Fruit fly (Drosophila melanogaster) whole organism, embryonic: ENCODE data around the gene CG45072.

Source experiments
- Adf1 ChIP-seq: fragments of 200-800 bp; sonication (Bioruptor generic); IDR thresholded peaks from 2 replicates; pipeline ENCODE4 v1.3.6; 2022; ENCODE audit warnings: missing biosample characterization, missing genetic modification characterization
- Awh ChIP-seq: fragments of 200-800 bp; sonication (Bioruptor generic); IDR thresholded peaks from 2 replicates; pipeline ENCODE4, ENCODE4 v1.3.6; 2022; ENCODE audit warnings: missing biosample characterization, missing genetic modification characterization
- CG10366 ChIP-seq: fragments of 200-800 bp; sonication (Bioruptor generic); IDR thresholded peaks from 2 replicates; pipeline ENCODE4 v1.3.6; 2022; ENCODE audit warnings: missing biosample characterization, missing genetic modification characterization
- CG1233 ChIP-seq: fragments of 200-800 bp; sonication (Bioruptor generic); optimal IDR thresholded peaks from 4 replicates; lab custom pipeline; 2018; ENCODE audit warnings: missing biosample characterization, mild to moderate bottlenecking, missing genetic modification characterization
- CG12744 ChIP-seq: fragments of 200-800 bp; sonication (Bioruptor generic); optimal IDR thresholded peaks from 2 replicates; lab custom pipeline; 2016; ENCODE audit warnings: missing biosample characterization, missing genetic modification characterization
- CG15269 ChIP-seq: fragments of 200-800 bp; sonication (Bioruptor generic); optimal IDR thresholded peaks from 2 replicates; lab custom pipeline; 2018; ENCODE audit warnings: missing biosample characterization, mild to moderate bottlenecking, missing genetic modification characterization, moderate library complexity
- CG16815 ChIP-seq: fragments of 200-800 bp; sonication (Bioruptor generic); optimal IDR thresholded peaks from 3 replicates; lab custom pipeline; 2017; ENCODE audit warnings: missing biosample characterization, mild to moderate bottlenecking, missing genetic modification characterization
- CG16863 ChIP-seq: fragments of 200-800 bp; sonication (Bioruptor generic); optimal IDR thresholded peaks from 3 replicates; lab custom pipeline; 2016; ENCODE audit warnings: missing biosample characterization, missing genetic modification characterization
- CG18011 ChIP-seq: fragments of 200-800 bp; sonication (Bioruptor generic); optimal IDR thresholded peaks from 2 replicates; lab custom pipeline; 2017; ENCODE audit warnings: missing biosample characterization, missing genetic modification characterization, mild to moderate bottlenecking, moderate library complexity, missing genotype
- CG30403 ChIP-seq: fragments of 200-800 bp; sonication (Bioruptor generic); optimal IDR thresholded peaks from 3 replicates; lab custom pipeline; 2016; ENCODE audit warnings: missing biosample characterization, missing genetic modification characterization
- CG4404 ChIP-seq: fragments of 200-800 bp; sonication (Bioruptor generic); IDR thresholded peaks from 2 replicates; pipeline ENCODE4 v1.3.6; 2022; ENCODE audit warnings: missing biosample characterization, missing genetic modification characterization
- CG7839 ChIP-seq: fragments of 200-800 bp; sonication (Bioruptor generic); optimal IDR thresholded peaks from 3 replicates; lab custom pipeline; 2018; ENCODE audit warnings: missing biosample characterization, mild to moderate bottlenecking, missing genetic modification characterization, moderate library complexity
- CG9437 ChIP-seq: fragments of 200-800 bp; sonication (Bioruptor generic); optimal IDR thresholded peaks from 2 replicates; lab custom pipeline; 2018; ENCODE audit warnings: missing biosample characterization, mild to moderate bottlenecking, missing genetic modification characterization
- Dek ChIP-seq: fragments of 200-800 bp; sonication (Bioruptor generic); optimal IDR thresholded peaks from 3 replicates; lab custom pipeline; 2019; ENCODE audit warnings: missing biosample characterization, mild to moderate bottlenecking, missing genetic modification characterization, moderate library complexity
- Dfd ChIP-seq, 2 experiments: fragments of >200 bp; optimal IDR thresholded peaks; 2 replicates each; lab custom pipeline; 2017; ENCODE audit warnings: missing biosample characterization in 2 of 2, missing genetic modification characterization in 2 of 2
- Dll ChIP-seq: fragments of 200-800 bp; sonication (Bioruptor generic); IDR thresholded peaks from 4 replicates; pipeline ENCODE4 v1.3.6; 2022; ENCODE audit warnings: missing biosample characterization, missing genetic modification characterization; ENCODE audit not compliant: partially characterized antibody
- Doc2 ChIP-seq: fragments of 200-800 bp; sonication (Bioruptor generic); IDR thresholded peaks from 2 replicates; pipeline ENCODE4 v1.3.6; 2022; ENCODE audit warnings: missing biosample characterization, missing genetic modification characterization
- Ets65A ChIP-seq: fragments of 200-800 bp; sonication (Bioruptor generic); peaks from one replicate; lab custom pipeline; 2016; ENCODE audit warnings: missing biosample characterization, missing genetic modification characterization
- Fer2 ChIP-seq: fragments of 200-800 bp; sonication (Bioruptor generic); optimal IDR thresholded peaks from 2 replicates; lab custom pipeline; 2018; ENCODE audit warnings: missing biosample characterization, mild to moderate bottlenecking, missing genetic modification characterization, moderate library complexity
- H2.0 ChIP-seq: fragments of 200-800 bp; sonication (Bioruptor generic); IDR thresholded peaks from 2 replicates; pipeline ENCODE4 v1.3.6; 2022; ENCODE audit warnings: missing biosample characterization, missing genetic modification characterization
- Jarid2 ChIP-seq: fragments of 200-800 bp; sonication (Bioruptor generic); optimal IDR thresholded peaks from 3 replicates; lab custom pipeline; 2017; ENCODE audit warnings: mild to moderate bottlenecking, missing biosample characterization, missing genetic modification reagents, missing genetic modification characterization
- MBD-R2 ChIP-seq: fragments of 200-800 bp; sonication (Bioruptor generic); IDR thresholded peaks from 2 replicates; pipeline ENCODE4 v1.3.6; 2022; ENCODE audit warnings: missing biosample characterization, missing genetic modification characterization
- NFAT ChIP-seq: fragments of 200-800 bp; sonication (Bioruptor generic); IDR thresholded peaks from 2 replicates; pipeline ENCODE4 v1.3.6; 2022; ENCODE audit warnings: missing biosample characterization, missing genetic modification characterization
- Sox100B ChIP-seq: fragments of 200-800 bp; sonication (Bioruptor generic); optimal IDR thresholded peaks from 3 replicates; lab custom pipeline; 2018; ENCODE audit warnings: missing biosample characterization, mild to moderate bottlenecking, missing genetic modification characterization
- Sox102F ChIP-seq: fragments of 200-800 bp; sonication (Bioruptor generic); optimal IDR thresholded peaks from 2 replicates; lab custom pipeline; 2018; ENCODE audit warnings: missing biosample characterization, mild to moderate bottlenecking, missing genetic modification characterization, moderate library complexity
- Sry-β ChIP-seq: fragments of 200-800 bp; sonication (Bioruptor generic); optimal IDR thresholded peaks from 2 replicates; lab custom pipeline; 2018; ENCODE audit warnings: missing biosample characterization, mild to moderate bottlenecking, missing genetic modification characterization, moderate library complexity
- ato ChIP-seq: fragments of 200-800 bp; sonication (Bioruptor generic); IDR thresholded peaks from 2 replicates; pipeline ENCODE4 v1.3.6; 2022; ENCODE audit warnings: missing biosample characterization, missing genetic modification characterization; ENCODE audit not compliant: partially characterized antibody
- cad ChIP-seq: fragments of >200 bp; optimal IDR thresholded peaks from 2 replicates; lab custom pipeline; 2017; ENCODE audit warnings: missing biosample characterization, missing genetic modification characterization
- fd102C ChIP-seq: fragments of 200-800 bp; sonication (Bioruptor generic); optimal IDR thresholded peaks from 2 replicates; lab custom pipeline; 2018; ENCODE audit warnings: missing biosample characterization, mild to moderate bottlenecking, missing genetic modification characterization, moderate library complexity
- kah ChIP-seq: fragments of 200-800 bp; sonication (Bioruptor generic); optimal IDR thresholded peaks from 2 replicates; lab custom pipeline; 2018; ENCODE audit warnings: missing biosample characterization, mild to moderate bottlenecking, missing genetic modification characterization
- lola ChIP-seq, 3 experiments: fragments of >200 bp in 2 of 3; fragments of 200-800 bp in 1 of 3; sonication (Bioruptor generic) in 1 of 3; optimal IDR thresholded peaks; 2 replicates each; lab custom pipeline; 2017 to 2019; ENCODE audit warnings: missing biosample characterization in 3 of 3, missing genetic modification characterization in 3 of 3, mild to moderate bottlenecking in 1 of 3, moderate library complexity in 1 of 3
- nau ChIP-seq: fragments of 200-800 bp; sonication (Bioruptor generic); optimal IDR thresholded peaks from 3 replicates; lab custom pipeline; 2017; ENCODE audit warnings: missing biosample characterization, mild to moderate bottlenecking, missing genetic modification characterization, missing genetic modification reagents
- pan ChIP-seq, 4 experiments: fragments of >200 bp in 3 of 4; fragments of 200-800 bp in 1 of 4; sonication (Bioruptor generic) in 1 of 4; optimal IDR thresholded peaks in 3 of 4; IDR thresholded peaks in 1 of 4; 2 replicates each; pipeline versions ENCODE4 v1.3.6 to Lab custom; 2017 to 2022; ENCODE audit warnings: missing biosample characterization in 2 of 4, missing genetic modification characterization in 2 of 4, mixed read lengths in 1 of 4
- pb ChIP-seq: fragments of 200-800 bp; sonication (Bioruptor generic); optimal IDR thresholded peaks from 3 replicates; lab custom pipeline; 2016; ENCODE audit warnings: missing biosample characterization, missing genetic modification characterization
- scrt ChIP-seq: fragments of 200-800 bp; sonication (Bioruptor generic); optimal IDR thresholded peaks from 2 replicates; lab custom pipeline; 2018; ENCODE audit warnings: missing biosample characterization, mild to moderate bottlenecking, missing genetic modification characterization, moderate library complexity
- slp2 ChIP-seq: fragments of 200-800 bp; sonication (Bioruptor generic); optimal IDR thresholded peaks from 2 replicates; lab custom pipeline; 2016; ENCODE audit warnings: missing biosample characterization, missing genetic modification characterization
- so ChIP-seq: fragments of 200-800 bp; sonication (Bioruptor generic); IDR thresholded peaks from 3 replicates; pipeline ENCODE4 v1.3.6; 2022; ENCODE audit warnings: missing biosample characterization, missing genetic modification characterization
- sqz ChIP-seq: fragments of 200-800 bp; sonication (Bioruptor generic); optimal IDR thresholded peaks from 3 replicates; lab custom pipeline; 2018; ENCODE audit warnings: missing biosample characterization, mild to moderate bottlenecking, missing genetic modification characterization
- trem ChIP-seq: fragments of 200-800 bp; optimal IDR thresholded peaks from 3 replicates; lab custom pipeline; 2019; ENCODE audit warnings: missing biosample characterization, mild to moderate bottlenecking, missing genetic modification characterization, moderate library complexity
- tx ChIP-seq: fragments of 200-800 bp; sonication (Bioruptor generic); optimal IDR thresholded peaks from 2 replicates; lab custom pipeline; 2016; ENCODE audit warnings: missing biosample characterization, missing genetic modification characterization
- vvl ChIP-seq: fragments of 200-800 bp; sonication (Bioruptor generic); IDR thresholded peaks from 2 replicates; pipeline ENCODE4 v1.3.6; 2022; ENCODE audit warnings: missing biosample characterization, missing genetic modification characterization
- wdn ChIP-seq: fragments of 200-800 bp; sonication (Bioruptor generic); IDR thresholded peaks from 2 replicates; pipeline ENCODE4 v1.3.6; 2022; ENCODE audit warnings: missing biosample characterization, missing genetic modification characterization

The CG45072 gene

dm6 chr3R:30153864-30154263, 30.8 kb upstream of the CG45072 start (continued):
- TF ChIP-seq Jarid2 (no peak), pan (optimal IDR thresholded peaks at IDR 0.05; lab: Kevin White, UChicago) (no peak), pan (GFP tag; optimal IDR thresholded peaks at IDR 0.05 in 1 of 2, IDR thresholded peaks at IDR 0.05 in 1 of 2) (no peak), CG9437 (GFP tag; lab: Kevin White, UChicago) (no peak), lola (GFP tag; optimal IDR thresholded peaks at IDR 0.05; lab: Kevin White, UChicago) (no peak), CG16815 (GFP tag; lab: Kevin White, UChicago) (no peak), CG16863 (GFP tag; lab: Kevin White, UChicago) (no peak), CG4404 (GFP tag; lab: Robert Waterston, UW) (no peak), CG12744 (no peak), scrt (GFP tag; lab: Kevin White, UChicago) (no peak), so (GFP tag; lab: Robert Waterston, UW) (no peak), sqz (GFP tag; lab: Kevin White, UChicago) (no peak), vvl (GFP tag; lab: Robert Waterston, UW) (no peak), Dll (GFP tag; lab: Robert Waterston, UW) (no peak), CG10366 (GFP tag; lab: Robert Waterston, UW) (no peak), NFAT (GFP tag; lab: Robert Waterston, UW) (no peak), H2.0 (GFP tag; lab: Robert Waterston, UW) (no peak), pb (GFP tag; lab: Kevin White, UChicago) (no peak), fd102C (GFP tag; lab: Kevin White, UChicago) (no peak), Dfd (GFP tag; optimal IDR thresholded peaks at IDR 0.05; lab: Kevin White, UChicago) (no peak), Sox102F (no peak), tx (no peak), wdn (no peak), Sry-β (no peak), Doc2 (GFP tag; lab: Robert Waterston, UW) (no peak), kah (GFP tag; lab: Kevin White, UChicago) (no peak), Ets65A (GFP tag; lab: Kevin White, UChicago) (no peak), slp2 (no peak), Awh (GFP tag; lab: Robert Waterston, UW) (no peak), CG30403 (GFP tag; lab: Kevin White, UChicago) (no peak), Adf1 (GFP tag; lab: Robert Waterston, UW) (no peak), trem (no peak), ato (no peak), MBD-R2 (GFP tag; lab: Robert Waterston, UW) (peak; percentile 16; the same call in 1 of the 2 replicates), CG15269 (tag; lab: Kevin White, UChicago) (no peak), CG18011 (GFP tag; lab: Kevin White, UChicago) (peak; percentile 55), Sox100B (GFP tag; lab: Kevin White, UChicago) (no peak), cad (GFP tag; lab: Kevin White, UChicago) (peak; percentile 75), Fer2 (tag; lab: Kevin White, UChicago) (no peak), CG7839 (tag; lab: Kevin White, UChicago) (no peak), Dek (tag; lab: Kevin White, UChicago) (no peak), nau (GFP tag; lab: Kevin White, UChicago) (no peak), CG1233 (no peak)
